Fruit fly (Drosophila melanogaster) whole organism: Measurements from ENCODE around the gene EloB.

Experiments used
- CG8478 ChIP-seq: fragments of >200 bp; optimal IDR thresholded peaks from 2 replicates; lab custom pipeline; 2018; ENCODE audit warnings: inconsistent platforms
- pan ChIP-seq: fragments of >200 bp; optimal IDR thresholded peaks from 2 replicates; lab custom pipeline; 2017
- usp ChIP-seq: fragments of >200 bp; optimal IDR thresholded peaks from 2 replicates; lab custom pipeline; 2017; ENCODE audit warnings: missing biosample characterization, missing genetic modification characterization, mixed read lengths

DNA sequence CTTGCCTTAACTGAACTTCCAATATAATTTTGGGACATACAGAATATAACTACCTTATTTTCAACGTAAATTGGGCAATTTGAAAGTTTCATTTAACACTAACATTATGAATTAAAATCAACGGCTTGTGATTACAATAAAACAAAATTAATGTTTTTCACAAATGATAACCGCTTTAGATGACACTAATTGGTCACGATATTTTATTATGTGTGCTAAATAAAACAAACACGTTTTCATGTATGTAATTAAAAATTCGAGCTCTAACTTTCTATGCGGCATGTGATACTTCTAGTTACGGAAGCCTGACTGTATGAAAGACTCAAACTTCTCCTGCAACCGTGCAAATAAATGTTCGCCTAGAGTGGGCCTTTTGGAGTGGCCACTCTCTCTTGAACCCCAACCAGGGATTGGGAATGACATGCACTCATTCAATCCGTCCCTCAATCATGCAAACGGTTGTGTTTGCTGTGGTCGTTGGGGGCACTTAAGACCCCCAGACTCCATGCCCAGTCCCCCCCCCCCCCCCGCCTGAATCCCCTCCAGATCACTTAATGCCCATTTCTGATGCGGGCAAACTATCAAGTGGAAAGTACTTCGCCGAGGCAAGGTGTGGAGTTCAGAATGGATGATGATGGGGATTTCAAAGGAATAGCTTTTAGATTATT lies 15.6 kb upstream of the EloB start:
- no peak for TF ChIP-seq CG8478
- no peak for TF ChIP-seq usp (GFP tag; lab: Kevin White, UChicago)
- no peak for TF ChIP-seq pan (lab: Kevin White, UChicago)
